Worm (Caenorhabditis elegans): ENCODE results near the gene zig-2.

The zig-2 gene

ce11 chrX:12335808-12336207 is 5.4 kb downstream of the zig-2 start, which contains the start of gene srd-48:
srd-48 (plus strand) TSS chrX:12336108.
- TF ChIP-seq ref-1 (GFP tag; conservative IDR thresholded peaks at IDR 0.05) (no peak), T22C8.4 (GFP tag; IDR thresholded peaks at IDR 0.05) (no peak), med-1 (GFP tag; optimal IDR thresholded peaks at IDR 0.05; ENCODE audit: insufficient read depth) (no peak), flt-1 (GFP tag; IDR thresholded peaks at IDR 0.05) (no peak), tab-1 (GFP tag; IDR thresholded peaks at IDR 0.05) (no peak), ztf-23 (GFP tag; IDR thresholded peaks at IDR 0.05) (no peak), cog-1 (tag; optimal IDR thresholded peaks at IDR 0.05) (no peak), ztf-29 (GFP tag; IDR thresholded peaks at IDR 0.05) (no peak), klf-2 (GFP tag; conservative IDR thresholded peaks at IDR 0.05) (no peak)

ce11 chrX:12333479-12333878 is 7.8 kb downstream of the zig-2 start, which contains the start of gene srd-47:
srd-47 (plus strand) TSS chrX:12333642.
- TF ChIP-seq med-1 (GFP tag; optimal IDR thresholded peaks at IDR 0.05; ENCODE audit: insufficient read depth) (no peak), ztf-23 (GFP tag; IDR thresholded peaks at IDR 0.05) (no peak), tab-1 (GFP tag; IDR thresholded peaks at IDR 0.05) (no peak), cog-1 (tag; optimal IDR thresholded peaks at IDR 0.05) (no peak), T22C8.4 (GFP tag; IDR thresholded peaks at IDR 0.05) (no peak)

DNA sequence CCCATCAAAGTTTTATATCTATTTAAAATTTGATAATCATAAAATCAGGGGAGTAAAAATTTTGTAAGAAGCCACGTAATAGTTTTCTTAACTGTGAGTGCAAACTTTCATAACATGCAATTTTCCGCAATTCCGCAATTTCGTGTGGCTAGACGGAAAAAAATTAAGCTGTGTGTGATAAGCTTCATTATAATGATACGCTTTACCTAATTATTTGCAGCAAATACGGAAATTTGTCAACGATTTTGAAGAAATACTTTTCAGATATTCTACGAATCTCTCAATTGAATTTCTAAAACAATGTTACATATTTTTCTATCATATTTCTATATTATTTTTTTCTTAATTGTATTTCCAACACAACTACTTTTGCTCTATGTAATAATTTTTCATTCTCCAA is 9.4 kb downstream of the zig-2 start, which contains the start of gene srd-46:
Gene srd-46, plus strand, starts transcription at position 301 of the 400 bp plus-strand sequence.
- TF ChIP-seq T22C8.4 (GFP tag; IDR thresholded peaks at IDR 0.05) (no peak), flt-1 (GFP tag; IDR thresholded peaks at IDR 0.05) (no peak), ref-1 (GFP tag; conservative IDR thresholded peaks at IDR 0.05) (no peak), klf-2 (GFP tag; conservative IDR thresholded peaks at IDR 0.05) (no peak), cog-1 (tag; optimal IDR thresholded peaks at IDR 0.05) (no peak), ztf-29 (GFP tag; IDR thresholded peaks at IDR 0.05) (no peak), med-1 (GFP tag; optimal IDR thresholded peaks at IDR 0.05; ENCODE audit: insufficient read depth) (no peak), ztf-23 (GFP tag; IDR thresholded peaks at IDR 0.05) (no peak), tab-1 (GFP tag; IDR thresholded peaks at IDR 0.05) (no peak)

DNA sequence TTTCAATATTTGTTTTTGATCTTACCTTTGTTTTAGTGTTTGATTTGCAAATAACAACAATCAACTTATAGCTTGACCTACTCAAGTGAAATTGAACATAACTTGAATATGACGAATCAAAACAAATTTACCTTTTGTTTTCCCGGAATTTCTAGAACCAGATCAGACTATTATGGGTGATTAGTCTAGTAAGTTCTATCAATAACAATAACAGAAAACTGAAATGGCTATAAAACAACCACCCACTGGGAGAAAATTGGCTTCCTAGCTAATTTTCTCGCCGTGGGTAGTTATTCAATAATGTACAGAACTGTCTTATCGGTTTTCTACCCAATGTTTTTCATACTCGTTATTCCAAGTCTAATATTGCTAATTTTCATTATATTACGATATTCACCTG is 12.6 kb downstream of the zig-2 start, which contains the start of gene srd-45:
Gene srd-45, plus strand, starts transcription at position 301 of the 400 bp plus-strand sequence.
- TF ChIP-seq ztf-29 (GFP tag; IDR thresholded peaks at IDR 0.05) = no peak
- no peak for TF ChIP-seq med-1 (GFP tag; optimal IDR thresholded peaks at IDR 0.05; ENCODE audit: insufficient read depth)
- TF ChIP-seq klf-2 (GFP tag; conservative IDR thresholded peaks at IDR 0.05) = no peak
- no peak for TF ChIP-seq ztf-23 (GFP tag; IDR thresholded peaks at IDR 0.05)

DNA sequence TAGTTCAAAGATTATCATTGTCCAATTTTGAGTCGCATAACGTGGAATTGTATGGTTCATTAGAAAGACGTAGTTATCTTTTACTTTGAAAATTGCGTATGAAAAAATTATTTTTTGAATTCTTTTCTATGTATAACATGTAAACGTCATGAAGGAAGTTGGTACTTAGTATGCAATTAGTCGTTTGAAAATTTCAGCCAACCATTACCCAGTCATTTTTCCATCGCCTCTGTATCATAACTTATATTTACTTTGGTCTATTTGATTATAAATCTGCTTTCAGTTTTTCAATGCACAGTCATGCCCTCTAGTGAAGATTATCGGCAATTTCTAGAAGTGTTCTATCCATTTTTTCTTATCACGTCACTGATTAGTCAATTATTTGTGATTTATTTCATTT is 14.8 kb downstream of the zig-2 start, which contains the start of gene srd-41:
Gene srd-41, plus strand, starts transcription at position 301 of the 400 bp plus-strand sequence.
- TF ChIP-seq tab-1 (GFP tag; IDR thresholded peaks at IDR 0.05) (no peak), flt-1 (GFP tag; IDR thresholded peaks at IDR 0.05) (no peak), klf-2 (GFP tag; conservative IDR thresholded peaks at IDR 0.05) (no peak), T22C8.4 (GFP tag; IDR thresholded peaks at IDR 0.05) (no peak), med-1 (GFP tag; optimal IDR thresholded peaks at IDR 0.05; ENCODE audit: insufficient read depth) (no peak), cog-1 (tag; optimal IDR thresholded peaks at IDR 0.05) (no peak), ztf-23 (GFP tag; IDR thresholded peaks at IDR 0.05) (no peak), ref-1 (GFP tag; conservative IDR thresholded peaks at IDR 0.05) (no peak), ztf-29 (GFP tag; IDR thresholded peaks at IDR 0.05) (no peak)

- TF ChIP-seq flt-1 (GFP tag; IDR thresholded peaks at IDR 0.05) (no peak), T22C8.4 (GFP tag; IDR thresholded peaks at IDR 0.05) (no peak), ztf-23 (GFP tag; IDR thresholded peaks at IDR 0.05) (no peak), tab-1 (GFP tag; IDR thresholded peaks at IDR 0.05) (no peak)
These were observed 17.8 kb downstream of the zig-2 start, which contains the start of gene srd-40 for ce11 chrX:12323439-12323838. srd-40 (plus strand) TSS chrX:12323739.

ce11 chrX:12321357-12321756 is 19.9 kb downstream of the zig-2 start, which contains the start of gene F17A2.13:
F17A2.13 (plus strand) TSS chrX:12321657.
- TF ChIP-seq ztf-29 (GFP tag; IDR thresholded peaks at IDR 0.05) (no peak), ztf-23 (GFP tag; IDR thresholded peaks at IDR 0.05) (no peak), ref-1 (GFP tag; conservative IDR thresholded peaks at IDR 0.05) (no peak), cog-1 (tag; optimal IDR thresholded peaks at IDR 0.05) (no peak), flt-1 (GFP tag; IDR thresholded peaks at IDR 0.05) (no peak), T22C8.4 (GFP tag; IDR thresholded peaks at IDR 0.05) (no peak), tab-1 (GFP tag; IDR thresholded peaks at IDR 0.05) (no peak), med-1 (GFP tag; optimal IDR thresholded peaks at IDR 0.05; ENCODE audit: insufficient read depth) (no peak), klf-2 (GFP tag; conservative IDR thresholded peaks at IDR 0.05) (no peak)

- no peak for TF ChIP-seq tab-1 (GFP tag; IDR thresholded peaks at IDR 0.05)
- no peak for TF ChIP-seq cog-1 (tag; optimal IDR thresholded peaks at IDR 0.05)
- no peak for TF ChIP-seq klf-2 (GFP tag; conservative IDR thresholded peaks at IDR 0.05)
- TF ChIP-seq ref-1 (GFP tag; conservative IDR thresholded peaks at IDR 0.05) = no peak
- TF ChIP-seq ztf-29 (GFP tag; IDR thresholded peaks at IDR 0.05) = no peak
- no peak for TF ChIP-seq flt-1 (GFP tag; IDR thresholded peaks at IDR 0.05)
- TF ChIP-seq ztf-23 (GFP tag; IDR thresholded peaks at IDR 0.05) = no peak
- no peak for TF ChIP-seq med-1 (GFP tag; optimal IDR thresholded peaks at IDR 0.05; ENCODE audit: insufficient read depth)
- TF ChIP-seq T22C8.4 (GFP tag; IDR thresholded peaks at IDR 0.05) = no peak
These were observed 20.5 kb downstream of the zig-2 start, which contains the start of gene ceh-40 for ce11 chrX:12320737-12321136. ceh-40 (minus strand) TSS chrX:12320777.

ce11 chrX:12317560-12317959 is 23.7 kb downstream of the zig-2 start:
- no peak for TF ChIP-seq ref-1 (GFP tag; conservative IDR thresholded peaks at IDR 0.05)
- no peak for TF ChIP-seq tab-1 (GFP tag; IDR thresholded peaks at IDR 0.05)
- TF ChIP-seq med-1 (GFP tag; optimal IDR thresholded peaks at IDR 0.05; ENCODE audit: insufficient read depth) = no peak
- no peak for TF ChIP-seq ztf-29 (GFP tag; IDR thresholded peaks at IDR 0.05)
- TF ChIP-seq flt-1 (GFP tag; IDR thresholded peaks at IDR 0.05) = no peak
- TF ChIP-seq cog-1 (tag; optimal IDR thresholded peaks at IDR 0.05) = no peak
- no peak for TF ChIP-seq T22C8.4 (GFP tag; IDR thresholded peaks at IDR 0.05)
- TF ChIP-seq ztf-23 (GFP tag; IDR thresholded peaks at IDR 0.05) = no peak
- TF ChIP-seq klf-2 (GFP tag; conservative IDR thresholded peaks at IDR 0.05) = no peak

DNA sequence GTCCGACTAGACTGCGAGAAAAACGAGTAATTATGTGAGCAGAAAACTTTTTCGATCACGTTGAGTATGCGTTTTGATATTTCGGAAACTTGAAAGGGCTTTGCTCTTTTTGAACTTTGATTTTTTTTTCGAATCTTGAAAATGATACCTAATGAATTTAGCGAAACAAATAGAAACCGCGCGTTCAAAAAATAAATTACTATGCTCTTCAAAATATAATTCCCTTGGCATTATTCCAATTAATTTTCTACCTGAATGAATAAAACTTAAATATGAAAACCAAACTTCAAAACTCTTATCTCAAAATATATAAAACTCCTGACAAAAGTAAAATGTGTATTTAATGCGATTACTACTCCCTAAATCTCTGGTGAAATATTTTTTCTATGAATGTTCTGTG is 26.0 kb downstream of the zig-2 start, which contains the start of gene xtr-2:
Gene xtr-2, plus strand, starts transcription at position 301 of the 400 bp plus-strand sequence.
- TF ChIP-seq T22C8.4 (GFP tag; IDR thresholded peaks at IDR 0.05) (no peak), ztf-29 (GFP tag; IDR thresholded peaks at IDR 0.05) (no peak), flt-1 (GFP tag; IDR thresholded peaks at IDR 0.05) (no peak), cog-1 (tag; optimal IDR thresholded peaks at IDR 0.05) (no peak), ztf-23 (GFP tag; IDR thresholded peaks at IDR 0.05) (no peak), ref-1 (GFP tag; conservative IDR thresholded peaks at IDR 0.05) (no peak), tab-1 (GFP tag; IDR thresholded peaks at IDR 0.05) (no peak), med-1 (GFP tag; optimal IDR thresholded peaks at IDR 0.05; ENCODE audit: insufficient read depth) (no peak), klf-2 (GFP tag; conservative IDR thresholded peaks at IDR 0.05) (no peak)
